Worm (Caenorhabditis elegans) whole organism, L1 larva: ENCODE results near the gene M163.1.
A peak's percentile ranks its signal among the peaks of the same experiment; 100 is the strongest.

Experiments used
- C16A3.4 ChIP-seq: fragments of 150-350 bp; optimal IDR thresholded peaks from 2 replicates; lab custom pipeline; 2014; ENCODE audit warnings: missing biosample characterization, missing genetic modification characterization
- Y116A8C.19 ChIP-seq: sonication (generic microtip); optimal IDR thresholded peaks from 2 replicates; lab custom pipeline; 2016; ENCODE audit warnings: missing compliant biosample characterization, missing genetic modification characterization, borderline replicate concordance
- alr-1 ChIP-seq: fragments of 200-800 bp; sonication (Bioruptor generic); optimal IDR thresholded peaks from 2 replicates; lab custom pipeline; 2018; ENCODE audit warnings: borderline replicate concordance, mild to moderate bottlenecking, missing genetic modification characterization, missing compliant biosample characterization
- ama-1 ChIP-seq: fragments of 150-350 bp; optimal IDR thresholded peaks from 2 replicates; lab custom pipeline; 2014
- blmp-1 ChIP-seq: fragments of 150-350 bp; optimal IDR thresholded peaks from 2 replicates; lab custom pipeline; 2014; ENCODE audit warnings: missing biosample characterization, missing genetic modification characterization
- ceh-63 ChIP-seq: fragments of 200-800 bp; sonication (Bioruptor generic); optimal IDR thresholded peaks from 2 replicates; lab custom pipeline; 2018; ENCODE audit warnings: mild to moderate bottlenecking, missing genetic modification characterization, missing compliant biosample characterization
- ces-1 ChIP-seq: fragments of 150-350 bp; optimal IDR thresholded peaks from 2 replicates; lab custom pipeline; 2014; ENCODE audit warnings: missing biosample characterization, missing genetic modification reagents, missing genetic modification characterization
- efl-1 ChIP-seq, 4 experiments: fragments of 150-350 bp; optimal IDR thresholded peaks in 3 of 4; peaks in 1 of 4; 1 replicate in 1 of 4; 2 replicates in 3 of 4; lab custom pipeline; 2014; ENCODE audit warnings: missing biosample characterization in 2 of 4, missing genetic modification characterization in 2 of 4, missing genetic modification reagents in 2 of 4
- egl-13 ChIP-seq: sonication (generic microtip); optimal IDR thresholded peaks from 2 replicates; lab custom pipeline; 2016; ENCODE audit warnings: missing genotype, missing genetic modification reagents, missing genetic modification characterization, missing compliant biosample characterization
- elt-2 ChIP-seq: sonication (generic microtip); optimal IDR thresholded peaks from 2 replicates; lab custom pipeline; 2016; ENCODE audit warnings: missing genetic modification characterization, mild to moderate bottlenecking, inconsistent platforms, missing compliant biosample characterization, missing genetic modification reagents
- elt-3 ChIP-seq, 6 experiments: fragments of 150-350 bp in 1 of 6; sonication (generic microtip); optimal IDR thresholded peaks; 2 replicates each; lab custom pipeline; 2017 to 2018; ENCODE audit warnings: missing biosample characterization in 6 of 6, missing genetic modification characterization in 6 of 6, inconsistent platforms in 1 of 6
- ets-5 ChIP-seq: fragments of 200-800 bp; sonication (Bioruptor generic); IDR thresholded peaks from 2 replicates; pipeline ENCODE4 v1.3.6; 2022; ENCODE audit warnings: missing genetic modification characterization, missing compliant biosample characterization
- fkh-4 ChIP-seq: sonication (generic microtip); optimal IDR thresholded peaks from 2 replicates; lab custom pipeline; 2016; ENCODE audit warnings: missing compliant biosample characterization, missing genetic modification characterization, borderline replicate concordance
- fkh-8 ChIP-seq: sonication (generic microtip); optimal IDR thresholded peaks from 2 replicates; lab custom pipeline; 2016; ENCODE audit warnings: mild to moderate bottlenecking, missing genetic modification characterization, missing compliant biosample characterization
- fos-1 ChIP-seq: fragments of 150-350 bp; optimal IDR thresholded peaks from 2 replicates; lab custom pipeline; 2014; ENCODE audit warnings: missing biosample characterization, missing genetic modification characterization
- hlh-17 ChIP-seq: fragments of 200-800 bp; sonication (Bioruptor generic); optimal IDR thresholded peaks from 2 replicates; lab custom pipeline; 2018; ENCODE audit warnings: missing genetic modification characterization, mild to moderate bottlenecking, missing compliant biosample characterization, moderate library complexity, borderline replicate concordance
- hlh-4 ChIP-seq: sonication (generic microtip); optimal IDR thresholded peaks from 2 replicates; lab custom pipeline; 2016; ENCODE audit warnings: mild to moderate bottlenecking, missing genetic modification characterization, missing compliant biosample characterization
- hpl-2 ChIP-seq: fragments of 150-350 bp; optimal IDR thresholded peaks from 2 replicates; lab custom pipeline; 2014; ENCODE audit warnings: missing biosample characterization, missing genetic modification reagents, missing genetic modification characterization
- lin-39 ChIP-seq: fragments of 150-350 bp; optimal IDR thresholded peaks from 2 replicates; lab custom pipeline; 2014; ENCODE audit warnings: missing biosample characterization, missing genetic modification reagents, missing genetic modification characterization
- lsy-2 ChIP-seq, 2 experiments: fragments of 150-350 bp; optimal IDR thresholded peaks; 2 replicates each; lab custom pipeline; 2014; ENCODE audit warnings: missing biosample characterization in 2 of 2, missing genetic modification characterization in 2 of 2
- mab-9 ChIP-seq: fragments of 200-800 bp; sonication (Bioruptor generic); IDR thresholded peaks from 2 replicates; pipeline ENCODE4 v1.3.6; 2022; ENCODE audit warnings: missing genetic modification reagents, missing genetic modification characterization, missing compliant biosample characterization
- nhr-11 ChIP-seq: fragments of 150-350 bp; optimal IDR thresholded peaks from 2 replicates; lab custom pipeline; 2014; ENCODE audit warnings: missing biosample characterization, missing genetic modification characterization
- nhr-12 ChIP-seq: sonication (generic microtip); optimal IDR thresholded peaks from 2 replicates; lab custom pipeline; 2017; ENCODE audit warnings: missing biosample characterization, missing genetic modification characterization
- nhr-19 ChIP-seq: fragments of 200-800 bp; sonication (Bioruptor generic); conservative IDR thresholded peaks from 2 replicates; pipeline ENCODE4 v1.3.6; 2022; ENCODE audit warnings: missing genetic modification characterization, missing compliant biosample characterization
- nhr-20 ChIP-seq: sonication (generic microtip); optimal IDR thresholded peaks from 2 replicates; lab custom pipeline; 2016; ENCODE audit warnings: mild to moderate bottlenecking, missing genetic modification characterization, missing compliant biosample characterization
- nhr-85 ChIP-seq: sonication (generic microtip); peaks from one replicate; lab custom pipeline; 2016; ENCODE audit warnings: missing genetic modification characterization, inconsistent platforms, missing compliant biosample characterization
- nhr-90 ChIP-seq: sonication (generic microtip); optimal IDR thresholded peaks from 2 replicates; lab custom pipeline; 2016; ENCODE audit warnings: mild to moderate bottlenecking, missing genetic modification characterization, missing compliant biosample characterization; ENCODE audit not compliant: poor library complexity
- pag-3 ChIP-seq: sonication (generic microtip); optimal IDR thresholded peaks from 2 replicates; lab custom pipeline; 2017; ENCODE audit warnings: missing genetic modification characterization, mild to moderate bottlenecking, missing compliant biosample characterization, antibody characterized with exemption, borderline replicate concordance; ENCODE audit not compliant: insufficient read depth
- pax-3 ChIP-seq: fragments of 200-800 bp; sonication (Bioruptor generic); optimal IDR thresholded peaks from 2 replicates; lab custom pipeline; 2018; ENCODE audit warnings: mild to moderate bottlenecking, missing genetic modification characterization, moderate library complexity, missing compliant biosample characterization
- pqm-1 ChIP-seq: sonication (generic microtip); optimal IDR thresholded peaks from 3 replicates; lab custom pipeline; 2017; ENCODE audit warnings: missing biosample characterization, missing genetic modification characterization
- skn-1 ChIP-seq: fragments of 150-350 bp; optimal IDR thresholded peaks from 2 replicates; lab custom pipeline; 2014; ENCODE audit warnings: missing biosample characterization, missing genetic modification characterization
- snu-23 ChIP-seq: sonication (generic microtip); optimal IDR thresholded peaks from 2 replicates; lab custom pipeline; 2016; ENCODE audit warnings: missing genetic modification characterization, missing compliant biosample characterization
- sox-4 ChIP-seq: sonication (generic microtip); optimal IDR thresholded peaks from 2 replicates; lab custom pipeline; 2016; ENCODE audit warnings: missing genetic modification characterization, missing compliant biosample characterization
- sptf-1 ChIP-seq: fragments of 150-350 bp; optimal IDR thresholded peaks from 2 replicates; lab custom pipeline; 2014; ENCODE audit warnings: missing biosample characterization, missing genetic modification characterization
- swsn-7 ChIP-seq: sonication (generic microtip); optimal IDR thresholded peaks from 2 replicates; lab custom pipeline; 2016; ENCODE audit warnings: missing genetic modification characterization, missing compliant biosample characterization
- tbx-2 ChIP-seq: sonication (generic microtip); optimal IDR thresholded peaks from 2 replicates; lab custom pipeline; 2016; ENCODE audit warnings: missing genetic modification characterization, missing compliant biosample characterization
- unc-130 ChIP-seq: fragments of 150-350 bp; optimal IDR thresholded peaks from 2 replicates; lab custom pipeline; 2017; ENCODE audit warnings: missing biosample characterization, missing genetic modification characterization, inconsistent platforms
- unc-30 ChIP-seq: sonication (generic microtip); optimal IDR thresholded peaks from 2 replicates; lab custom pipeline; 2017; ENCODE audit warnings: missing biosample characterization, missing genetic modification characterization
- unc-86 ChIP-seq: sonication (generic microtip); optimal IDR thresholded peaks from 2 replicates; lab custom pipeline; 2016; ENCODE audit warnings: missing genetic modification characterization, missing compliant biosample characterization
- vab-15 ChIP-seq: sonication (generic microtip); optimal IDR thresholded peaks from 2 replicates; lab custom pipeline; 2017; ENCODE audit warnings: missing genotype, mild to moderate bottlenecking, missing genetic modification characterization, missing compliant biosample characterization
- xbp-1 ChIP-seq: sonication (generic microtip); optimal IDR thresholded peaks from 2 replicates; lab custom pipeline; 2016; ENCODE audit warnings: missing genetic modification characterization, missing compliant biosample characterization
- ztf-4 ChIP-seq: fragments of 150-350 bp; optimal IDR thresholded peaks from 2 replicates; lab custom pipeline; 2014; ENCODE audit warnings: missing biosample characterization, missing genetic modification characterization

The M163.1 gene

DNA sequence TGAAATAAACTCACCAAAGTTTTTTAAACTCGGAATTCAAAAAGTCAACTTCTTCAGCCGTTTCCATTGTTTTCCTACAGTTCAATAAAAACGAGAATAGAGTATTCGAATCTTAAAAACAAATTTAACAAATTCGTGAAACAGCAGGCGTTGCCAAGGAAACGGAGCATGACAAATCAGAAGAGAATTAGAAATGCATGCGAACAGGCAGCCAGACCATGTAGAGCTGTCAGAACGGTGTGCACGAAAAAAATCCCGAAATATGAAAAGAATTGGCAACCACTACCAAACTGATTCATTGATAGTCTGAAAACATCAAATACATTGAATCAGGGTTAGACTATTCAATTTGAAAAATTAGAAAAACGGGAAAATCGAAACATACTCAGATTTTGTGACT is 38.4 kb upstream of the M163.1 start, which contains the start of gene fbxa-81:
Gene fbxa-81, minus strand, starts transcription at position 101 of the 400 bp plus-strand sequence.
- no peak for TF ChIP-seq elt-3 (tag; optimal IDR thresholded peaks at IDR 0.05; lab: Kevin White, UChicago)
- no peak for TF ChIP-seq pag-3
- no peak for TF ChIP-seq ama-1 (lab: Kevin White, UChicago)
- TF ChIP-seq skn-1 (tag; lab: Kevin White, UChicago), result no peak
- no peak for TF ChIP-seq fos-1 (tag; lab: Kevin White, UChicago)
- TF ChIP-seq alr-1, result no peak
- no peak for TF ChIP-seq lsy-2 (tag; optimal IDR thresholded peaks at IDR 0.05; lab: Kevin White, UChicago)
- TF ChIP-seq nhr-85, result no peak
- TF ChIP-seq unc-130 (tag; lab: Kevin White, UChicago), result no peak
- no peak for TF ChIP-seq xbp-1 (tag; lab: Kevin White, UChicago)
- no peak for TF ChIP-seq hlh-17
- TF ChIP-seq sox-4 (tag; lab: Kevin White, UChicago), result no peak
- TF ChIP-seq ceh-63, result no peak
- TF ChIP-seq C16A3.4, result no peak
- no peak for TF ChIP-seq ets-5 (GFP tag; lab: Robert Waterston, UW)
- TF ChIP-seq tbx-2, result no peak
- TF ChIP-seq nhr-11 (tag; lab: Kevin White, UChicago), result no peak
- TF ChIP-seq unc-86 (tag; lab: Kevin White, UChicago), result no peak
- TF ChIP-seq hlh-4, result no peak
- no peak for TF ChIP-seq swsn-7 (tag; lab: Kevin White, UChicago)
- TF ChIP-seq, all 84 proteins: peak for 0

DNA sequence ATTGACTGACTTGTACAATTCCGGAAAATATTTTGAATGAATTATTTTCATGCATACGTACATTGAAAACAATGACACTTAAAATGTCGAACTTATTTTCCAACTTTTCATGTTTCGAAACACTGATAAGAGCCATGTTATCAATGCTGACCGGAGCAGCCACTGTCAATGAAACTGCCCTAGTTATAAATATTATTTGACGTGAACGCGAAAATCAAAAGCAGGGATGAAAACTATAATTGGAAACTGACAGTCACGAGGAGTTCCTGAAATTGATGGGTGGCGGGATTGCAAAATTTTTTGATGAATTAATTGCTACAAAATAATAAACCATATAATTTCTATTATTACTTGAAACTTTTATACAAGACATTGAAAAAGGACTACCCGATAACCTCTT is 35.8 kb upstream of the M163.1 start:
- peak; percentile 47 for TF ChIP-seq elt-2
- TF ChIP-seq pqm-1 (tag; lab: Kevin White, UChicago), result no peak

DNA sequence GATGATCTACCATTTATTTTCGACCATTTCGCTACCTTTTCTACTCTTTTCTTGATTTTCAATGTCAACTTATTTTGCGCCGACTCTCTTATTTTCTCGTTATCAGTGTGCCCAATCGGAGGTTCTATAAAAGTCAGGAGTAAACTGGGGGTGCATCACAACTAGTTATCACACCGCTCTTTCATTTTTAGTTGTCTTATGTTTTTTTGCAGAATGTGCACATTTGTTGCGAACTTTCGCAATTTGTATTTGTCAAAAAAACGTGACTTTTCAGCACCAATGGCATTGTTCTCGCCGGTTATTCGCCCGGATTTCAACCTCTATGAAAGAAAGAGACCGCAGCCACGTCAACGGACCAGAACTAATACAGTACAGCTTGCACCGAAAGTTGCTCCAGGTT is 34.0 kb upstream of the M163.1 start:
- TF ChIP-seq elt-2 (peak; percentile 52), unc-130 (tag; lab: Kevin White, UChicago) (no peak), efl-1 (optimal IDR thresholded peaks at IDR 0.05; lab: Kevin White, UChicago) (no peak), efl-1 (GFP tag; optimal IDR thresholded peaks at IDR 0.05 in 1 of 2; lab: Kevin White, UChicago) (peak in 1 of 2 experiments; percentile 51)
- TF ChIP-seq, all 84 proteins: peak for 2

DNA sequence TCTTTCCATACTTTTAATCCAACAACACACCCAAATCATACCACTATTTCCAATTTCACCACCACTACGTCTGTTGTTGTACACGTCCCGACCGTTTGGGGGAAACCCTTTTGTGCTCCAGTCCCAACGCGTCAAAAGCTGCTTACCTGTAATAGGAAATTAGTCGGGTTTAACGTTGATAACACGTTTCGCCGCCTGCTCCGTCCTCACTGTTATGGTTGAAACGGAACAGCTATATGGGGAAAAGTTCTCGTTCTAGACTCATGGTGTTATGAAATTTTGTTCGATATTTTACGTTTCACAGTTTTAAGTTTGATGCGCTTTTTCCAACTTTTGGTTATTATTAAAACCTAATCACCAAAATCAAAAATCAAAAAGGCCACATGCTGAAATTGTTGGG is 32.3 kb upstream of the M163.1 start:
- TF ChIP-seq elt-2, result peak; percentile 37
- no peak for TF ChIP-seq fkh-8 (tag; lab: Kevin White, UChicago)

DNA sequence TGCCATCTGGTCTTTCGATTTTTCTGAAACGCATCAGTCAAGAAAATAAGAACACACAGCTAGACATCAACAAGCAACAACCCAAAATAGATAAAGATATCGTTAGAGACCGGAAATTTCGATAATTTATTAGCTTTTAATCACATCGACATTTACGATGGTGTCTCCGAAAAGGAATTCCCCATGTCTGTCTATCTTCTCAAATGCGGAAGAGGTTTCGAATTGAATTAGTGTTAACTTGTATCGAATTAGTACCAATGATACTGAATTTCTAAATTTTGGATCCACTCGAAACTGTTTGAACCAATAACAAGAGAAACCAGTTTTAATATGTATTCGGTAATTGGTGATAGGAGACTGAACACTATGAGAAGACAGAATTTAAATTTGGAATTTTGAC is 31.0 kb upstream of the M163.1 start:
- TF ChIP-seq mab-9 (GFP tag; lab: Robert Waterston, UW) (no peak), C16A3.4 (no peak), blmp-1 (peak; percentile 14), Y116A8C.19 (tag; lab: Kevin White, UChicago) (no peak), ces-1 (GFP tag; lab: Kevin White, UChicago) (no peak), lin-39 (tag; lab: Kevin White, UChicago) (no peak), nhr-85 (peak; percentile 73), ama-1 (lab: Kevin White, UChicago) (no peak)

DNA sequence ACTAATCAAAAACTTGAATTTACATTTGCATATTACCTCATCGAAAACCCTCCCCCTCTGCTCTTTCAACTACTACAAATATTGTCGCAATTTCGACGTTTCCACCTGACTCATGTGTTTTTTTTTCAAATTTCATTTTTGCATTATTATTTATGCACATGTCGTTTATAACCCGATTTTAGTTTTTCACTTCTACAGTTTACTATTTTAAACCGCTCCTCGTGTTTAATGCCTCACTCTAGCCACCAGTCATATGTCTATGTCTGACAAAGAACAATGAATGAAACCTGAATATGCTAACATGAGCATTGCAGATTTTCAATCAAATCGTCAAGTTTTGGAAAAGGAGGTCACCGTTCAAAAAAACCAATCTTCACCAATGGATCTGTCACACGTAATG is 30.5 kb upstream of the M163.1 start, which contains the start of gene T24C2.5:
Gene T24C2.5, plus strand, starts transcription at position 301 of the 400 bp plus-strand sequence.
- TF ChIP-seq fkh-4 (tag; lab: Kevin White, UChicago), result no peak
- no peak for TF ChIP-seq nhr-85
- TF ChIP-seq snu-23 (GFP tag; lab: Kevin White, UChicago), result no peak
- no peak for TF ChIP-seq hlh-17
- TF ChIP-seq pqm-1 (tag; lab: Kevin White, UChicago), result no peak
- no peak for TF ChIP-seq vab-15
- no peak for TF ChIP-seq C16A3.4
- TF ChIP-seq pax-3 (tag; lab: Kevin White, UChicago), result no peak
- no peak for TF ChIP-seq nhr-19 (GFP tag; lab: Robert Waterston, UW)
- TF ChIP-seq xbp-1 (tag; lab: Kevin White, UChicago), result no peak
- TF ChIP-seq unc-30, result no peak
- TF ChIP-seq nhr-20 (tag; lab: Kevin White, UChicago), result no peak
- TF ChIP-seq egl-13, result no peak
- no peak for TF ChIP-seq hpl-2
- TF ChIP-seq nhr-90, result no peak
- TF ChIP-seq pag-3, result no peak
- TF ChIP-seq ztf-4 (tag; lab: Kevin White, UChicago), result no peak
- TF ChIP-seq sptf-1 (tag; lab: Kevin White, UChicago), result no peak
- TF ChIP-seq nhr-12, result no peak
